Worm (Caenorhabditis elegans): ENCODE data around the gene C43F9.7.

DNA sequence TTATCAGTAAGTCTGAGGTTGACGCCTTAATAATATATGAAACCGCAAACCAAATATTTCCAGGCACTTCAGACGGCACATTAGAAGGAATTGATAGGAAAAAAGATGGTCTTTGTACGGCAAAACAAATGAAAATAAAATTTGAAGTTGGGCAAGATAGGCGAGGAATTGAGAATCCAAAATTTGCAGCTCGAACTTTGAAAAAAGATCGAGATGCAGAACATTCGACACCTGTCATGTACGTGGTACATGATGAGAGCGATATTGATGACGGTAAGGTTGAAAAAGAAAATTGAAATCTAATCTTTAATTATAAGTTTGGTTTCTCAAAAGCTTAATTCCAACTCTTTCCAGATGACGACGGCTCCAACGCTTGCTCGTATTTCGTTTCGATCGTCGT lies 15.9 kb downstream of the C43F9.7 start:
- TF ChIP-seq ZK546.5 (tag; optimal IDR thresholded peaks at IDR 0.05): no peak
- TF ChIP-seq R02D3.7 (tag; optimal IDR thresholded peaks at IDR 0.05): no peak
- no peak for TF ChIP-seq tbx-2 (tag; optimal IDR thresholded peaks at IDR 0.05)
- TF ChIP-seq elt-2 (tag; optimal IDR thresholded peaks at IDR 0.05): no peak
- no peak for TF ChIP-seq ama-1 (optimal IDR thresholded peaks at IDR 0.05)
- TF ChIP-seq ceh-82 (tag; optimal IDR thresholded peaks at IDR 0.05): no peak

Measured in whole organism, L3 larva.